Worm (Caenorhabditis elegans): ENCODE data around the gene hdl-2.

hdl-2 gene

ce11 chrIV:8926511-8926910 lies 52.6 kb downstream of the hdl-2 start:
- TF ChIP-seq lin-15B (tag; optimal IDR thresholded peaks at IDR 0.05) (no peak), ceh-16 (tag; optimal IDR thresholded peaks at IDR 0.05) (no peak), nhr-11 (tag; optimal IDR thresholded peaks at IDR 0.05) (no peak), nhr-237 (tag; optimal IDR thresholded peaks at IDR 0.05) (no peak), unc-62 (GFP tag; optimal IDR thresholded peaks at IDR 0.05) (no peak), tbx-2 (tag; optimal IDR thresholded peaks at IDR 0.05) (no peak), zag-1 (tag; optimal IDR thresholded peaks at IDR 0.05) (no peak), jun-1 (tag; optimal IDR thresholded peaks at IDR 0.05) (no peak), nhr-28 (tag; optimal IDR thresholded peaks at IDR 0.05) (no peak), nhr-77 (tag; optimal IDR thresholded peaks at IDR 0.05) (no peak)
